Fruit fly (Drosophila melanogaster) whole organism, embryonic: ENCODE data around the gene CG14961.

Source experiments
- ATbp ChIP-seq: fragments of 200-800 bp; sonication (Bioruptor generic); optimal IDR thresholded peaks from 2 replicates; lab custom pipeline; 2017; ENCODE audit warnings: missing biosample characterization, mild to moderate bottlenecking, missing genetic modification characterization, missing genetic modification reagents
- Asciz ChIP-seq: fragments of 200-800 bp; sonication (Bioruptor generic); optimal IDR thresholded peaks from 2 replicates; lab custom pipeline; 2017; ENCODE audit warnings: missing biosample characterization, mild to moderate bottlenecking, missing genetic modification characterization, missing genetic modification reagents
- B-H2 ChIP-seq: fragments of 200-800 bp; sonication (Bioruptor generic); optimal IDR thresholded peaks from 2 replicates; lab custom pipeline; 2018; ENCODE audit warnings: missing biosample characterization, mild to moderate bottlenecking, missing genetic modification characterization
- CG10209 ChIP-seq: fragments of 200-800 bp; sonication (Bioruptor generic); optimal IDR thresholded peaks from 3 replicates; lab custom pipeline; 2017; ENCODE audit warnings: missing biosample characterization, mild to moderate bottlenecking, missing genetic modification characterization, missing genetic modification reagents
- CG10462 ChIP-seq: fragments of 200-800 bp; sonication (Bioruptor generic); optimal IDR thresholded peaks from 2 replicates; lab custom pipeline; 2016; ENCODE audit warnings: missing biosample characterization, missing genetic modification characterization
- CG11093 ChIP-seq: fragments of 200-800 bp; sonication (Bioruptor generic); IDR thresholded peaks from 3 replicates; pipeline ENCODE4 v1.3.6; 2022; ENCODE audit warnings: missing biosample characterization, missing genetic modification characterization
- CG12942 ChIP-seq: fragments of 200-800 bp; sonication (Bioruptor generic); optimal IDR thresholded peaks from 3 replicates; lab custom pipeline; 2016; ENCODE audit warnings: missing biosample characterization, missing genetic modification characterization
- CG14667 ChIP-seq: fragments of 200-800 bp; sonication (Bioruptor generic); IDR thresholded peaks from 2 replicates; pipeline ENCODE4 v1.3.6; 2022; ENCODE audit warnings: missing biosample characterization, missing genetic modification characterization
- CG14965 ChIP-seq: fragments of 200-800 bp; sonication (Bioruptor generic); optimal IDR thresholded peaks from 2 replicates; lab custom pipeline; 2016; ENCODE audit warnings: missing biosample characterization, missing genetic modification characterization, borderline replicate concordance
- CG15479 ChIP-seq: fragments of 200-800 bp; sonication (Bioruptor generic); optimal IDR thresholded peaks from 3 replicates; lab custom pipeline; 2019; ENCODE audit warnings: missing biosample characterization, mild to moderate bottlenecking, missing genetic modification characterization, moderate library complexity
- CG1792 ChIP-seq: fragments of 200-800 bp; sonication (Bioruptor generic); optimal IDR thresholded peaks from 2 replicates; lab custom pipeline; 2016; ENCODE audit warnings: missing biosample characterization, missing genetic modification characterization
- CG18011 ChIP-seq: fragments of 200-800 bp; sonication (Bioruptor generic); optimal IDR thresholded peaks from 2 replicates; lab custom pipeline; 2017; ENCODE audit warnings: missing biosample characterization, missing genetic modification characterization, mild to moderate bottlenecking, moderate library complexity, missing genotype
- CG18599 ChIP-seq: fragments of 200-800 bp; sonication (Bioruptor generic); optimal IDR thresholded peaks from 3 replicates; lab custom pipeline; 2017; ENCODE audit warnings: missing biosample characterization, missing genetic modification characterization, mild to moderate bottlenecking, moderate library complexity, missing genetic modification reagents
- CG31224 ChIP-seq: fragments of 200-800 bp; sonication (Bioruptor generic); IDR thresholded peaks from 2 replicates; pipeline ENCODE4 v1.3.6; 2022; ENCODE audit warnings: missing biosample characterization, missing genetic modification characterization
- CG32767 ChIP-seq: fragments of 200-800 bp; sonication (Bioruptor generic); IDR thresholded peaks from 2 replicates; pipeline ENCODE4 v1.3.6; 2022; ENCODE audit warnings: missing biosample characterization, missing genetic modification characterization
- CG33557 ChIP-seq: fragments of 200-800 bp; sonication (Bioruptor generic); optimal IDR thresholded peaks from 2 replicates; lab custom pipeline; 2019; ENCODE audit warnings: missing biosample characterization, mild to moderate bottlenecking, missing genetic modification characterization, moderate library complexity
- CG4730 ChIP-seq: fragments of 200-800 bp; sonication (Bioruptor generic); IDR thresholded peaks from 2 replicates; pipeline ENCODE4 v1.3.6; 2022; ENCODE audit warnings: missing biosample characterization, missing genetic modification characterization
- CG7987 ChIP-seq: fragments of 200-800 bp; sonication (Bioruptor generic); optimal IDR thresholded peaks from 2 replicates; lab custom pipeline; 2018; ENCODE audit warnings: missing biosample characterization, mild to moderate bottlenecking, missing genetic modification characterization, moderate library complexity
- CG9609 ChIP-seq: fragments of 200-800 bp; sonication (Bioruptor generic); optimal IDR thresholded peaks from 3 replicates; lab custom pipeline; 2016; ENCODE audit warnings: missing biosample characterization, missing genetic modification characterization
- CG9932 ChIP-seq: fragments of 200-800 bp; sonication (Bioruptor generic); IDR thresholded peaks from 2 replicates; pipeline ENCODE4 v1.3.6; 2022; ENCODE audit warnings: missing biosample characterization, missing genetic modification characterization
- HLH3B ChIP-seq: fragments of 200-800 bp; sonication (Bioruptor generic); IDR thresholded peaks from 2 replicates; pipeline ENCODE4 v1.3.6; 2022; ENCODE audit warnings: missing biosample characterization, missing genetic modification characterization
- HLHmδ ChIP-seq: fragments of 200-800 bp; sonication (Bioruptor generic); optimal IDR thresholded peaks from 2 replicates; lab custom pipeline; 2018; ENCODE audit warnings: missing biosample characterization, mild to moderate bottlenecking, missing genetic modification characterization, moderate library complexity
- Meics ChIP-seq: fragments of 200-800 bp; sonication (Bioruptor generic); optimal IDR thresholded peaks from 2 replicates; lab custom pipeline; 2017; ENCODE audit warnings: missing biosample characterization, mild to moderate bottlenecking, missing genetic modification characterization
- NC2β ChIP-seq: fragments of 200-800 bp; sonication (Bioruptor generic); optimal IDR thresholded peaks from 2 replicates; lab custom pipeline; 2016; ENCODE audit warnings: missing biosample characterization, missing genetic modification characterization
- Ptx1 ChIP-seq: fragments of 200-800 bp; sonication (Bioruptor generic); IDR thresholded peaks from 2 replicates; pipeline ENCODE4 v1.3.6; 2022; ENCODE audit warnings: missing biosample characterization, missing genetic modification characterization
- Sry-δ ChIP-seq: fragments of 200-800 bp; sonication (Bioruptor generic); optimal IDR thresholded peaks from 2 replicates; lab custom pipeline; 2016; ENCODE audit warnings: missing biosample characterization, missing genetic modification characterization
- Vsx1 ChIP-seq: fragments of 200-800 bp; sonication (Bioruptor generic); optimal IDR thresholded peaks from 2 replicates; lab custom pipeline; 2017; ENCODE audit warnings: missing biosample characterization, mild to moderate bottlenecking, missing genetic modification characterization, missing genetic modification reagents
- Xbp1 ChIP-seq: fragments of 200-800 bp; sonication (Bioruptor generic); optimal IDR thresholded peaks from 3 replicates; lab custom pipeline; 2016; ENCODE audit warnings: missing biosample characterization, mild to moderate bottlenecking, missing genetic modification characterization
- ara ChIP-seq: fragments of 200-800 bp; sonication (Bioruptor generic); IDR thresholded peaks from 2 replicates; pipeline ENCODE4 v1.3.6; 2022; ENCODE audit warnings: missing biosample characterization, missing genetic modification characterization
- ase ChIP-seq: fragments of 200-800 bp; sonication (Bioruptor generic); IDR thresholded peaks from 3 replicates; pipeline ENCODE4 v1.3.6; 2022; ENCODE audit warnings: missing biosample characterization, missing genetic modification characterization
- az2 ChIP-seq: fragments of 200-800 bp; sonication (Bioruptor generic); optimal IDR thresholded peaks from 3 replicates; lab custom pipeline; 2016; ENCODE audit warnings: missing biosample characterization, missing genetic modification characterization
- cas ChIP-seq: fragments of 200-800 bp; sonication (Bioruptor generic); IDR thresholded peaks from 2 replicates; pipeline ENCODE4 v1.3.6; 2022; ENCODE audit warnings: missing biosample characterization, missing genetic modification characterization
- cato ChIP-seq: fragments of 200-800 bp; sonication (Bioruptor generic); optimal IDR thresholded peaks from 2 replicates; lab custom pipeline; 2016; ENCODE audit warnings: missing biosample characterization, missing genetic modification characterization, borderline replicate concordance
- dpn ChIP-seq, 2 experiments: fragments of 200-800 bp; sonication (Bioruptor generic); optimal IDR thresholded peaks; 3 replicates each; lab custom pipeline; 2016; ENCODE audit warnings: missing biosample characterization in 2 of 2, missing genetic modification characterization in 2 of 2
- ewg ChIP-seq: fragments of 200-800 bp; sonication (Bioruptor generic); optimal IDR thresholded peaks from 3 replicates; lab custom pipeline; 2017; ENCODE audit warnings: mild to moderate bottlenecking, missing biosample characterization, missing genetic modification reagents, missing genetic modification characterization
- fu2 ChIP-seq: fragments of 200-800 bp; sonication (Bioruptor generic); optimal IDR thresholded peaks from 2 replicates; lab custom pipeline; 2016; ENCODE audit warnings: missing biosample characterization, missing genetic modification characterization
- grau ChIP-seq: fragments of 200-800 bp; optimal IDR thresholded peaks from 3 replicates; lab custom pipeline; 2019; ENCODE audit warnings: missing biosample characterization, mild to moderate bottlenecking, missing genetic modification characterization, moderate library complexity
- nmo ChIP-seq: fragments of 200-800 bp; sonication (Bioruptor generic); optimal IDR thresholded peaks from 2 replicates; lab custom pipeline; 2018; ENCODE audit warnings: missing biosample characterization, mild to moderate bottlenecking, missing genetic modification characterization, moderate library complexity
- otp ChIP-seq: fragments of 200-800 bp; sonication (Bioruptor generic); IDR thresholded peaks from 3 replicates; pipeline ENCODE4, ENCODE4 v1.3.6; 2022; ENCODE audit warnings: missing biosample characterization, missing genetic modification characterization
- ro ChIP-seq: fragments of 200-800 bp; sonication (Bioruptor generic); IDR thresholded peaks from 2 replicates; pipeline ENCODE4 v1.3.6; 2022; ENCODE audit warnings: missing biosample characterization, missing genetic modification characterization
- salm ChIP-seq: fragments of 200-800 bp; sonication (Bioruptor generic); optimal IDR thresholded peaks from 2 replicates; lab custom pipeline; 2018; ENCODE audit warnings: missing biosample characterization, mild to moderate bottlenecking, missing genetic modification characterization
- shn ChIP-seq: fragments of 200-800 bp; sonication (Bioruptor generic); optimal IDR thresholded peaks from 3 replicates; lab custom pipeline; 2016; ENCODE audit warnings: missing biosample characterization, missing genetic modification characterization
- toy ChIP-seq: fragments of 200-800 bp; sonication (Bioruptor generic); IDR thresholded peaks from 2 replicates; pipeline ENCODE4 v1.3.6; 2022; ENCODE audit warnings: missing biosample characterization, missing genetic modification characterization
- trem ChIP-seq: fragments of 200-800 bp; optimal IDR thresholded peaks from 3 replicates; lab custom pipeline; 2019; ENCODE audit warnings: missing biosample characterization, mild to moderate bottlenecking, missing genetic modification characterization, moderate library complexity
- unpg ChIP-seq: fragments of 200-800 bp; sonication (Bioruptor generic); optimal IDR thresholded peaks from 3 replicates; lab custom pipeline; 2018; ENCODE audit warnings: missing biosample characterization, mild to moderate bottlenecking, missing genetic modification characterization, moderate library complexity
- wor ChIP-seq: fragments of 200-800 bp; sonication (Bioruptor generic); IDR thresholded peaks from 2 replicates; pipeline ENCODE4 v1.3.6; 2022; ENCODE audit warnings: missing biosample characterization, missing genetic modification characterization
- zfh1 ChIP-seq: fragments of 200-800 bp; sonication (Bioruptor generic); IDR thresholded peaks from 3 replicates; pipeline ENCODE4 v1.3.6; 2022; ENCODE audit warnings: missing biosample characterization, missing genetic modification characterization

Gene CG14961

DNA sequence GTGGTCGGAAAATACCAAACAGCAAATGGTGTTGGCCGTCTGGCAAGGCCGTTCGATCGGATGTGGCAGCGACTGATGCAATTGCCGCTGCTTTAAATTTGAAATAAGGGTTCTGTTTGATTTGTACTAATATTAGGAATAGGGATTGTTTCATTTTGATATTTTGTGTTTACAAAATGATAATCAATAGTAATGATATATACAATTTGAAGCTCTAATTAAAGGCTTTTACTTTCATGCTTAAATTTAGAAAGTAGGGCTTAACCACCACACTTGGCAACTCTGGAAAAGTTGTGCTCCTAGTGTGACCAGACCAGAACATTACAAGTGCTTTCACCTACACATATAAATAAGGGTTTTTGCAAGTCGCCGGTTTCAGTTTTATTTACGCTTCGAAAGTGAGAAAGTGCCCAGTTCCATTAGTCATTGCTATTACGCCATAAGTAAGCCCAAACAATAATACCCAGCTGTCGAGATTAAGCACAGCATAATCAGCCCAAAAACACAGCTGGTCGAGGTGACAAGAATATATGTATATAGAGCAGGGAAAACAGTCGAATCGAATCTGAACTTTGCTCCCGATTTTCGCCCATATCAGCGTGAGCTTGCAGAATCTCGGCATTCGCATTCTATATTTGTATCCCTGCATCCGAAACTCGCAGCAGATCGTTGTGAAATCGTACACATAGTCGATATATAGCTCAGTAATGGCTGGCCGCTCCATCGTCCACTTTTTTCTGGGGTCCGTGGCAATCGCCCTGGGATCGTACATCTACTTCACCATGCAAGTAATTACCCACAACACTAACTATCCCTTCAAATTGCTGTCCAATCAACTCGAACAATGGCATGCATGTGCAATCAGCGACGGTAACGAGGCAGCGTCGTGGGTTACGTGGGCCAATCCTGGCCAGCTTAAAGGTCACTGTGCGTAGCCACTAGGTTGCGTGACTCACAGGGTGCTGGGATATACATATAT is 3.6 kb upstream of the CG14961 start, which contains the start of gene Gtpx (continued):
- TF ChIP-seq toy (no peak), CG4730 (GFP tag; lab: Robert Waterston, UW) (no peak)

DNA sequence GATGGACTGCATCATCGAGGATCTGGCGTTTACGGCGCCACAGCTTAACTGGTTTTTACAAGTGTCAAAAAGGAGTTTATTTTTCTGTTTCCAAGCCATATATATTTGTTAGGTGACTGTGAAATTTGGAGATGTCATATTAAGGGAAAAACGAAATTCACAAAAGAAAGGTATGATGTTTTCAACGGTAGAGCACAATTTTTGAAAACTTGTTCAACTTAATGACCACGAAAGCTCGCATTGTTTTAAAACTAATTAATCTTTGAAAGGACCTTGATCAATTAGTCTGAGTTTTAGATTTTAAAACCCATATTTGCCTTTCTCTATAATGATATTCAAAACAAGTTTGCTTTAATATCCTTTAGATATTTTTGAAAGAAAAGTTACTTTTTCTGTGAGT is 1.1 kb upstream of the CG14961 start, which contains the start of gene Strip:
Gene Strip, minus strand, starts transcription at position 101 of the 400 bp plus-strand sequence.
- TF ChIP-seq ewg = no peak
- TF ChIP-seq CG14667 (GFP tag; lab: Robert Waterston, UW) = no peak
- no peak for TF ChIP-seq CG18599
- TF ChIP-seq cato (GFP tag; lab: Kevin White, UChicago) = no peak
- TF ChIP-seq fu2 = no peak
- no peak for TF ChIP-seq wor (GFP tag; lab: Robert Waterston, UW)
- no peak for TF ChIP-seq HLHmδ (GFP tag; lab: Kevin White, UChicago)
- no peak for TF ChIP-seq CG1792 (GFP tag; lab: Kevin White, UChicago)
- no peak for TF ChIP-seq HLH3B (GFP tag; lab: Robert Waterston, UW)
- no peak for TF ChIP-seq ase (GFP tag; lab: Robert Waterston, UW)
- no peak for TF ChIP-seq ro
- no peak for TF ChIP-seq shn (GFP tag; lab: Kevin White, UChicago)

DNA sequence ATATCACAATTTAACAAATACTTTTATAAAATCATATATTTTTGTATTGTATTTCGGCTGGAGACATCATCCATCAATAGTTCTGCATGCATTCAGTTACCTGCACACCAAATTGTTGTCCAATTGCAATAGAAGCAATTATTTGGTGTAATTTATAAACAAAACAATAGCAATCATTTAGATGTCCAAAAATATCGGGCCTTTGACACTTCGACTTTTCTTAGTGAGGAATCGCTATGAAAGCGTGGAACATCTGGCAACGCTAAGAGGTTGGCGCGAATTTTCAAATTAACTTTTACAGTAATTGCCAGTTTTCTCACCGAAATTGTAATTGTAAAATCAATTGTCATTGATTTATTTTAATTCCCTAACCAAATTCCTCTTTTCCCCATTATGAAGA is 4.9 kb downstream of the CG14961 start, which contains the start of gene CG14969:
Gene CG14969, minus strand, starts transcription at position 195 of the 400 bp plus-strand sequence.
- TF ChIP-seq trem = peak; percentile 40
- no peak for TF ChIP-seq CG15479 (GFP tag; lab: Kevin White, UChicago)
- no peak for TF ChIP-seq salm
- TF ChIP-seq grau = no peak
- TF ChIP-seq CG12942 (GFP tag; lab: Kevin White, UChicago) = no peak
- TF ChIP-seq ATbp (GFP tag; lab: Kevin White, UChicago) = no peak
- no peak for TF ChIP-seq B-H2
- TF ChIP-seq CG10209 (GFP tag; lab: Kevin White, UChicago) = no peak
- peak in 1 of 2 experiments; percentile 32 for TF ChIP-seq dpn (GFP tag; optimal IDR thresholded peaks at IDR 0.05; lab: Kevin White, UChicago)
- peak; percentile 7 for TF ChIP-seq NC2β (GFP tag; lab: Kevin White, UChicago)
- TF ChIP-seq CG14965 = no peak
- peak; percentile 4 for TF ChIP-seq nmo (GFP tag; lab: Kevin White, UChicago)
- TF ChIP-seq otp (GFP tag; lab: Robert Waterston, UW) = no peak
- no peak for TF ChIP-seq CG31224 (GFP tag; lab: Robert Waterston, UW)
- no peak for TF ChIP-seq zfh1 (GFP tag; lab: Robert Waterston, UW)
- no peak for TF ChIP-seq ara (GFP tag; lab: Robert Waterston, UW)
- TF ChIP-seq cas (GFP tag; lab: Robert Waterston, UW) = no peak
- TF ChIP-seq CG11093 (GFP tag; lab: Robert Waterston, UW) = no peak
- no peak for TF ChIP-seq az2 (GFP tag; lab: Kevin White, UChicago)
- TF ChIP-seq Sry-δ (GFP tag; lab: Kevin White, UChicago) = peak; percentile 69
- TF ChIP-seq Meics = no peak
- TF ChIP-seq CG18011 (GFP tag; lab: Kevin White, UChicago) = no peak
- no peak for TF ChIP-seq Vsx1 (GFP tag; lab: Kevin White, UChicago)
- TF ChIP-seq CG7987 (GFP tag; lab: Kevin White, UChicago) = no peak
- TF ChIP-seq CG10462 (GFP tag; lab: Kevin White, UChicago) = no peak
- TF ChIP-seq unpg (GFP tag; lab: Kevin White, UChicago) = no peak
- TF ChIP-seq CG32767 (GFP tag; lab: Robert Waterston, UW) = no peak
- no peak for TF ChIP-seq CG9609 (GFP tag; lab: Kevin White, UChicago)
- TF ChIP-seq CG33557 (GFP tag; lab: Kevin White, UChicago) = no peak
- no peak for TF ChIP-seq Asciz (GFP tag; lab: Kevin White, UChicago)
- TF ChIP-seq CG9932 (GFP tag; lab: Robert Waterston, UW) = no peak
- TF ChIP-seq Ptx1 (GFP tag; lab: Robert Waterston, UW) = no peak
- TF ChIP-seq Xbp1 (GFP tag; lab: Kevin White, UChicago) = peak; percentile 10
